Fruit fly (Drosophila melanogaster): ENCODE results near the gene CG31269.

The CG31269 gene

DNA sequence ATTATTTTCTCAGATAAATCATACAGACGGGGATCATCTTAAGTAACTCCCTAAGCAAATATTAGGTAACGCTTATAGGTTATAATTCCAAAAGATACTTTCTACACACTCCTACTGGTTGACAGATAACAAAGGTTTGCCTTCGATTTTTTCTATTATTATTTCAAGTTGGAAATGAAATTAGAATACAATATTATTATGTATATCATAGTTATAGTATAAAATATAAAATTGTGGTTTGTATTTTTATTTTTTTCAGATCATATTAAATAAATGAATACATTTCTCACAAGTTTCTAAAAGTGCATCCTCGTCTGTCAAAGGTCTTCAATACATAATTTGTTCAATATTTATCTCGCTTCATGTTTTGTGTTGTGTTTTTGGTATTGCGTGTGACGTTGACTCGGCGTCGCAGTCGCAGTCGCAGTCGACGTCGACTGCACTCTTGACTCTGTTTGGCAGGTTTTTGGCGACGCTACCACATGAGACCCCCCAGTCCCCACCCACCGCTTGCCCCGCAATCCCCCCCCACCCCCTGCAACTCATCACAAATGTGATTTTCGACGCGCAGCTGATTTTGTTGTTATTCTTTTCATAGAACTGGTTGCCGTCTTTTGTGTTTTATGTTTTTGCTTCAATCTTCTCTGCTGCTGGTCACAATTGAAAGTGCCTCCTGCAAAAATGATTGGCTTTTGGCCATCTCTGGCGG lies 4.0 kb upstream of the CG31269 start (continued):
- TF ChIP-seq fd85E (GFP tag; optimal IDR thresholded peaks at IDR 0.05) (no peak), vri (GFP tag; optimal IDR thresholded peaks at IDR 0.05) (peak; percentile 46), dsx (GFP tag; optimal IDR thresholded peaks at IDR 0.05; ENCODE audit: poor library complexity, severe bottlenecking) (no peak), CG31627 (GFP tag; optimal IDR thresholded peaks at IDR 0.05) (peak; percentile 22), salr (GFP tag; optimal IDR thresholded peaks at IDR 0.05) (no peak), achi (GFP tag; optimal IDR thresholded peaks at IDR 0.05) (peak; percentile 5), CG7368 (GFP tag; optimal IDR thresholded peaks at IDR 0.05) (no peak), esn (GFP tag; optimal IDR thresholded peaks at IDR 0.05) (no peak), CG3032 (tag; optimal IDR thresholded peaks at IDR 0.05) (no peak), net (GFP tag; optimal IDR thresholded peaks at IDR 0.05) (peak; percentile 13), CG3919 (GFP tag; optimal IDR thresholded peaks at IDR 0.05) (no peak), CG32006 (GFP tag; optimal IDR thresholded peaks at IDR 0.05) (peak; percentile 57), Eip78C (GFP tag) (no peak), CG6276 (GFP tag; optimal IDR thresholded peaks at IDR 0.05) (peak; percentile 25), spab (GFP tag; optimal IDR thresholded peaks at IDR 0.05) (no peak), Sox14 (GFP tag; optimal IDR thresholded peaks at IDR 0.05) (peak; percentile 15), Hr4 (GFP tag; optimal IDR thresholded peaks at IDR 0.05) (peak; percentile 29), svp (GFP tag) (peak; percentile 88), CG9139 (GFP tag; optimal IDR thresholded peaks at IDR 0.05) (no peak), fd59A (GFP tag; optimal IDR thresholded peaks at IDR 0.05) (no peak), CG34406 (GFP tag; optimal IDR thresholded peaks at IDR 0.05) (peak; percentile 64)

DNA sequence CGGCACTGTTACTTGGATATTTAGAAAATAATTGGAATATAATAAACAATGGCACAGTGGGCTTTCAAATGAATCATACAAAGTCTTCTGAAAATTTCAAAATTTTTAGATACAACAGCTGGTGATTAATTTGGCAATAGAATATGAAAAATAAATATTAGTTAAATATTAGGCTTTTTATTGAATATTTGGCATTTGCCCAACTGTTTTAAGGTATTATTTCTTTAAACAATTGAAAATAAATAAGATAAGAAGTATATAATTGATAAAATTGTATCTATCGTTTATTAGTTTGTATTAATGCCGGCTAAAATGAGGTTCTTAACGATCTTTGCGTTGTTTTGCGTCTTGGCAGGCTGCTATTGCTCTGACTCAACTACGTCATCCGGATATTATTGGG lies 2.7 kb upstream of the CG31269 start, which contains the start of gene CG45079:
Gene CG45079, plus strand, starts transcription at position 301 of the 400 bp plus-strand sequence.
- TF ChIP-seq Ets96B (tag; optimal IDR thresholded peaks at IDR 0.05): no peak
- no peak for TF ChIP-seq CG10631 (GFP tag; optimal IDR thresholded peaks at IDR 0.05)
- TF ChIP-seq CG6792 (GFP tag; optimal IDR thresholded peaks at IDR 0.05): no peak
- TF ChIP-seq Met (GFP tag; optimal IDR thresholded peaks at IDR 0.05): no peak
- TF ChIP-seq CG34406 (GFP tag; optimal IDR thresholded peaks at IDR 0.05): no peak
- no peak for TF ChIP-seq CG6276 (GFP tag; optimal IDR thresholded peaks at IDR 0.05)
- TF ChIP-seq Hr39 (GFP tag; optimal IDR thresholded peaks at IDR 0.05): no peak
- TF ChIP-seq net (GFP tag; optimal IDR thresholded peaks at IDR 0.05): no peak
- TF ChIP-seq CG15336 (GFP tag; IDR thresholded peaks at IDR 0.05): no peak
- no peak for TF ChIP-seq lz (GFP tag; optimal IDR thresholded peaks at IDR 0.05)
- no peak for TF ChIP-seq CG6163 (GFP tag; IDR thresholded peaks at IDR 0.05)
- no peak for TF ChIP-seq CG4318 (GFP tag; optimal IDR thresholded peaks at IDR 0.05)
- TF ChIP-seq CG32006 (GFP tag; optimal IDR thresholded peaks at IDR 0.05): no peak

DNA sequence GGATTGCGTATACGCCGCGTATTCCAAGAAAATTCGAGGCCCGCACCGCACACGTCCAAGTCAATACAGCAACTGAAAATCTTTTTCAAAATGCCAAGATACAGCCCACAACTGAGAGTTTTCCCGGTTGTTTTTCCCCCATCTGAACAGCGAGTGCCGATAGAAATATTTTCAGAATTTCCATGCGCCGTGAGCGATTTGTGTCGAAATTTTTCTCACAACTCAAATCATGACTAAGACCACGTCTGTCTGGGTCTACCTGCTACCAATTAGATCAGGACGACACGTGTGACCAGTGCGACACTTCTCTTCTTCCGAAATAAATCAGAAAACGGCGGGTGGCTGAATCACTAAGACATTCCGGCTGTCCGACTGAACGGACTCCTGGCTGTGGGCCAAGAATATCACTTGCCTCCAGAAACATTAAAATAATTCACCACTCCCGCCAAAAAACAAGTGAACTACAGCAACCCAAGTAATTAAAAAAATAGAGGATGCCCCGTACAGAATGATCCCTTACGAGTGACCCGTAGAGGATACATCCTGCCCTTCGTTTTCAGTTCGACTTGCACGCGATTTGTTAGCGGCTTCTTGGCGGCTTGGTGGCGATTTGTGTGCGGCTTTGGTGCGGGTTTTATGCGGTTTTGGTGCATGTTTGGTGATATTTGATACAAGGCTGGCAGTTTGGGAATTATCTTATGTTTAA lies 1.4 kb upstream of the CG31269 start, which contains the start of gene cher:
Gene cher, minus strand, starts transcription at position 51 of the 706 bp plus-strand sequence.
- TF ChIP-seq CG8632 (GFP tag; optimal IDR thresholded peaks at IDR 0.05) (no peak), CG3032 (tag; optimal IDR thresholded peaks at IDR 0.05) (no peak), CG1621 (tag; optimal IDR thresholded peaks at IDR 0.05) (no peak), CG6792 (GFP tag; optimal IDR thresholded peaks at IDR 0.05) (no peak), cyc (GFP tag; optimal IDR thresholded peaks at IDR 0.05) (no peak), Eip93F (GFP tag; optimal IDR thresholded peaks at IDR 0.05) (no peak), CG9139 (GFP tag; optimal IDR thresholded peaks at IDR 0.05) (no peak), CG4318 (GFP tag; optimal IDR thresholded peaks at IDR 0.05) (no peak), CG10669 (GFP tag; optimal IDR thresholded peaks at IDR 0.05) (no peak), spab (GFP tag; optimal IDR thresholded peaks at IDR 0.05) (no peak), acj6 (GFP tag; optimal IDR thresholded peaks at IDR 0.05) (no peak), Sox15 (GFP tag; optimal IDR thresholded peaks at IDR 0.05) (no peak), CG3919 (GFP tag; optimal IDR thresholded peaks at IDR 0.05) (no peak), CG8319 (GFP tag; optimal IDR thresholded peaks at IDR 0.05) (no peak), CG8119 (GFP tag; IDR thresholded peaks at IDR 0.05) (no peak), Sox102F (GFP tag; optimal IDR thresholded peaks at IDR 0.05) (no peak), dsx (GFP tag; optimal IDR thresholded peaks at IDR 0.05; ENCODE audit: poor library complexity, severe bottlenecking) (no peak)
